Worm (Caenorhabditis elegans) whole organism, L3 larva: ENCODE data around the gene F22B7.9.

Experiments used
- ZK546.5 ChIP-seq: sonication (generic microtip); optimal IDR thresholded peaks from 2 replicates; lab custom pipeline; 2017; ENCODE audit warnings: missing biosample characterization, missing genetic modification characterization
- egl-27 ChIP-seq: sonication (generic microtip); optimal IDR thresholded peaks from 4 replicates; lab custom pipeline; 2017; ENCODE audit warnings: missing biosample characterization, missing genetic modification reagents, missing genetic modification characterization
- mdl-1 ChIP-seq: fragments of 150-350 bp; optimal IDR thresholded peaks from 2 replicates; lab custom pipeline; 2014; ENCODE audit warnings: missing biosample characterization, missing genetic modification characterization
- nhr-11 ChIP-seq: fragments of 150-350 bp; optimal IDR thresholded peaks from 2 replicates; lab custom pipeline; 2014; ENCODE audit warnings: missing biosample characterization, missing genetic modification characterization
- tbx-2 ChIP-seq: sonication (generic microtip); optimal IDR thresholded peaks from 2 replicates; lab custom pipeline; 2016; ENCODE audit warnings: mild to moderate bottlenecking, missing genetic modification characterization, missing compliant biosample characterization
- unc-39 ChIP-seq: sonication (generic microtip); optimal IDR thresholded peaks from 4 replicates; lab custom pipeline; 2017; ENCODE audit warnings: missing biosample characterization, missing genetic modification characterization
- unc-62 ChIP-seq: fragments of 150-350 bp; sonication (generic microtip); optimal IDR thresholded peaks from 4 replicates; lab custom pipeline; 2014; ENCODE audit warnings: missing biosample characterization, missing genetic modification reagents, missing genetic modification characterization

DNA sequence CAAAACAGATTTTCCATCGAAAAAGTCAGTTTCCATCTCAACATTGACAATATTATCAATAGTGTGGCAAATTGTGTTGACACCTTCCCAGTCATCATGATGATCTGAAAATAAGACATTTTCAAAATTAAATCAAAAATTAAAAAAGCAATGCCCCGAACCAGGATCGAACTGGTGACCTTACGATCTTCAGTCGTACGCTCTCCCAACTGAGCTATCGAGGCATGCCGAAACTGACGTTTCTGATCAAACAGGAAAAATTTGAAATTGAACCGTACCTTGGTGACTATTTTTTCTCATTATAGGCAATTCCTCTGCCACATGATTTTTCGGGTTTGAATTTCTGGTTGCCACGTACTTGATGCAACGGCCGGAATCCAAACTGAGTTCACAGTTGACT is 268 bp downstream of the F22B7.9 start:
- TF ChIP-seq mdl-1 (tag; lab: Kevin White, UChicago) = no peak
- TF ChIP-seq ZK546.5 (tag; lab: Kevin White, UChicago) = no peak
- TF ChIP-seq nhr-11 (tag; lab: Kevin White, UChicago) = no peak
- TF ChIP-seq unc-62 = no peak
- TF ChIP-seq egl-27 (tag; lab: Kevin White, UChicago) = no peak
- TF ChIP-seq unc-39 (tag; lab: Kevin White, UChicago) = no peak
- no peak for TF ChIP-seq tbx-2 (tag; lab: Kevin White, UChicago)
